Worm (Caenorhabditis elegans) whole organism, late embryonic: Measurements from ENCODE around the gene akap-1.
A peak's percentile ranks its signal among the peaks of the same experiment; 100 is the strongest.

Source experiments
- C08G9.2 ChIP-seq: sonication (generic microtip); optimal IDR thresholded peaks from 2 replicates; lab custom pipeline; 2016; ENCODE audit warnings: mild to moderate bottlenecking, missing genetic modification characterization, moderate library complexity, missing compliant biosample characterization
- C38D4.7 ChIP-seq: fragments of 200-800 bp; sonication (Bioruptor generic); optimal IDR thresholded peaks from 2 replicates; lab custom pipeline; 2018; ENCODE audit warnings: mild to moderate bottlenecking, missing genetic modification characterization, moderate library complexity, missing compliant biosample characterization
- F13H6.1 ChIP-seq: sonication (generic microtip); optimal IDR thresholded peaks from 2 replicates; lab custom pipeline; 2016; ENCODE audit warnings: missing genetic modification characterization, missing compliant biosample characterization
- K02D7.2 ChIP-seq: sonication (generic microtip); optimal IDR thresholded peaks from 2 replicates; lab custom pipeline; 2017; ENCODE audit warnings: mild to moderate bottlenecking, missing genetic modification characterization, missing compliant biosample characterization
- K09A11.1 ChIP-seq: sonication (generic microtip); optimal IDR thresholded peaks from 2 replicates; lab custom pipeline; 2017; ENCODE audit warnings: antibody characterized with exemption, mild to moderate bottlenecking, missing genetic modification characterization, missing compliant biosample characterization; ENCODE audit not compliant: insufficient read depth
- ahr-1 ChIP-seq: sonication (generic microtip); optimal IDR thresholded peaks from 2 replicates; lab custom pipeline; 2016; ENCODE audit warnings: missing genetic modification characterization, missing compliant biosample characterization
- ama-1 ChIP-seq: fragments of 150-350 bp; optimal IDR thresholded peaks from 2 replicates; lab custom pipeline; 2014
- ceh-18 ChIP-seq: sonication (generic microtip); optimal IDR thresholded peaks from 2 replicates; lab custom pipeline; 2016; ENCODE audit warnings: missing genetic modification characterization, missing compliant biosample characterization
- ceh-19 ChIP-seq: fragments of 200-800 bp; sonication (Bioruptor generic); optimal IDR thresholded peaks from 2 replicates; lab custom pipeline; 2018; ENCODE audit warnings: mild to moderate bottlenecking, missing genetic modification characterization, missing compliant biosample characterization
- ceh-2 ChIP-seq: sonication (generic microtip); optimal IDR thresholded peaks from 2 replicates; lab custom pipeline; 2016; ENCODE audit warnings: missing genotype, missing genetic modification characterization, missing compliant biosample characterization
- ceh-22 ChIP-seq: sonication (generic microtip); optimal IDR thresholded peaks from 2 replicates; lab custom pipeline; 2017; ENCODE audit warnings: missing biosample characterization, missing genetic modification characterization
- ceh-24 ChIP-seq: sonication (generic microtip); optimal IDR thresholded peaks from 2 replicates; lab custom pipeline; 2016; ENCODE audit warnings: mild to moderate bottlenecking, missing genetic modification characterization, missing compliant biosample characterization
- ceh-30 ChIP-seq: fragments of 150-350 bp; optimal IDR thresholded peaks from 2 replicates; lab custom pipeline; 2014; ENCODE audit warnings: missing biosample characterization, missing genetic modification characterization
- ceh-31 ChIP-seq: sonication (generic microtip); optimal IDR thresholded peaks from 2 replicates; lab custom pipeline; 2016; ENCODE audit warnings: missing genetic modification characterization, missing compliant biosample characterization
- ceh-45 ChIP-seq: fragments of 200-800 bp; sonication (Bioruptor generic); IDR thresholded peaks from 2 replicates; pipeline ENCODE4 v1.3.6; 2022; ENCODE audit warnings: missing genetic modification reagents, missing genetic modification characterization, missing compliant biosample characterization
- ceh-48 ChIP-seq: sonication (generic microtip); optimal IDR thresholded peaks from 2 replicates; lab custom pipeline; 2016; ENCODE audit warnings: missing genetic modification characterization, inconsistent platforms, missing compliant biosample characterization
- ceh-6 ChIP-seq: fragments of 200-800 bp; sonication (Bioruptor generic); optimal IDR thresholded peaks from 2 replicates; lab custom pipeline; 2018; ENCODE audit warnings: mild to moderate bottlenecking, missing genetic modification characterization, missing compliant biosample characterization
- ceh-9 ChIP-seq: sonication (generic microtip); optimal IDR thresholded peaks from 2 replicates; lab custom pipeline; 2016; ENCODE audit warnings: mild to moderate bottlenecking, missing genetic modification characterization, inconsistent platforms, missing compliant biosample characterization
- che-1 ChIP-seq: sonication (generic microtip); optimal IDR thresholded peaks from 2 replicates; lab custom pipeline; 2016; ENCODE audit warnings: mild to moderate bottlenecking, missing genetic modification characterization, missing compliant biosample characterization
- dmd-4 ChIP-seq: sonication (generic microtip); optimal IDR thresholded peaks from 2 replicates; lab custom pipeline; 2016; ENCODE audit warnings: borderline replicate concordance, missing genetic modification characterization, missing compliant biosample characterization
- dve-1 ChIP-seq: sonication (generic microtip); optimal IDR thresholded peaks from 2 replicates; lab custom pipeline; 2017; ENCODE audit warnings: antibody characterized with exemption, mild to moderate bottlenecking, missing genetic modification characterization, missing compliant biosample characterization
- elt-2 ChIP-seq: sonication (generic microtip); optimal IDR thresholded peaks from 2 replicates; lab custom pipeline; 2016; ENCODE audit warnings: missing genetic modification reagents, missing genetic modification characterization, missing compliant biosample characterization
- ets-4 ChIP-seq: sonication (generic microtip); optimal IDR thresholded peaks from 2 replicates; lab custom pipeline; 2016; ENCODE audit warnings: missing genetic modification characterization, missing compliant biosample characterization
- eyg-1 ChIP-seq: sonication (generic microtip); optimal IDR thresholded peaks from 2 replicates; lab custom pipeline; 2016; ENCODE audit warnings: missing genotype, missing genetic modification characterization, missing compliant biosample characterization
- fax-1 ChIP-seq: sonication (generic microtip); optimal IDR thresholded peaks from 2 replicates; lab custom pipeline; 2016; ENCODE audit warnings: missing genotype, missing genetic modification characterization, missing compliant biosample characterization
- fkh-10 ChIP-seq: fragments of 150-350 bp; optimal IDR thresholded peaks from 2 replicates; lab custom pipeline; 2014; ENCODE audit warnings: missing biosample characterization, missing genetic modification reagents, missing genetic modification characterization
- hlh-13 ChIP-seq: fragments of 200-800 bp; sonication (Bioruptor generic); optimal IDR thresholded peaks from 2 replicates; lab custom pipeline; 2018; ENCODE audit warnings: mild to moderate bottlenecking, missing genetic modification characterization, missing compliant biosample characterization
- hlh-15 ChIP-seq: sonication (generic microtip); optimal IDR thresholded peaks from 2 replicates; lab custom pipeline; 2016; ENCODE audit warnings: missing genetic modification characterization, missing compliant biosample characterization
- hlh-30 ChIP-seq: sonication (generic microtip); optimal IDR thresholded peaks from 2 replicates; lab custom pipeline; 2017; ENCODE audit warnings: antibody characterized with exemption, missing genetic modification characterization, missing compliant biosample characterization; ENCODE audit not compliant: insufficient read depth
- hlh-6 ChIP-seq: sonication (generic microtip); optimal IDR thresholded peaks from 2 replicates; lab custom pipeline; 2016; ENCODE audit warnings: missing genotype, missing genetic modification characterization, missing compliant biosample characterization
- hlh-8 ChIP-seq: sonication (generic microtip); optimal IDR thresholded peaks from 2 replicates; lab custom pipeline; 2016; ENCODE audit warnings: missing genotype, missing genetic modification characterization, missing compliant biosample characterization
- lim-6 ChIP-seq: sonication (generic microtip); optimal IDR thresholded peaks from 2 replicates; lab custom pipeline; 2016; ENCODE audit warnings: missing genetic modification characterization, missing compliant biosample characterization
- lin-11 ChIP-seq: fragments of 200-800 bp; sonication (Bioruptor generic); optimal IDR thresholded peaks from 2 replicates; lab custom pipeline; 2018; ENCODE audit warnings: mild to moderate bottlenecking, missing genetic modification characterization, missing compliant biosample characterization
- nfya-1 ChIP-seq: sonication (generic microtip); optimal IDR thresholded peaks from 2 replicates; lab custom pipeline; 2017; ENCODE audit warnings: missing genetic modification characterization, mild to moderate bottlenecking, missing compliant biosample characterization, antibody characterized with exemption, moderate library complexity
- nhr-232 ChIP-seq: sonication (generic microtip); optimal IDR thresholded peaks from 2 replicates; lab custom pipeline; 2016; ENCODE audit warnings: missing genetic modification characterization, missing compliant biosample characterization
- npax-4 ChIP-seq: sonication (generic microtip); optimal IDR thresholded peaks from 2 replicates; lab custom pipeline; 2016; ENCODE audit warnings: missing genetic modification characterization, missing compliant biosample characterization
- odd-2 ChIP-seq: sonication (generic microtip); optimal IDR thresholded peaks from 2 replicates; lab custom pipeline; 2017; ENCODE audit warnings: antibody characterized with exemption, mild to moderate bottlenecking, missing genetic modification characterization, missing compliant biosample characterization
- pat-9 ChIP-seq: fragments of 200-800 bp; sonication (Bioruptor generic); optimal IDR thresholded peaks from 2 replicates; lab custom pipeline; 2018; ENCODE audit warnings: mild to moderate bottlenecking, missing genetic modification characterization, moderate library complexity, missing compliant biosample characterization
- pax-1 ChIP-seq: fragments of 150-350 bp; optimal IDR thresholded peaks from 2 replicates; lab custom pipeline; 2014; ENCODE audit warnings: missing biosample characterization, missing genetic modification characterization
- pqm-1 ChIP-seq: sonication (generic microtip); optimal IDR thresholded peaks from 2 replicates; lab custom pipeline; 2016; ENCODE audit warnings: missing genetic modification characterization, missing compliant biosample characterization
- rnt-1 ChIP-seq: sonication (generic microtip); optimal IDR thresholded peaks from 2 replicates; lab custom pipeline; 2016; ENCODE audit warnings: missing genetic modification characterization, missing compliant biosample characterization
- sdc-2 ChIP-seq: sonication (generic microtip); optimal IDR thresholded peaks from 2 replicates; lab custom pipeline; 2016; ENCODE audit warnings: missing genotype, missing genetic modification characterization, missing compliant biosample characterization
- tbx-2 ChIP-seq: sonication (generic microtip); optimal IDR thresholded peaks from 2 replicates; lab custom pipeline; 2016; ENCODE audit warnings: missing genetic modification characterization, missing compliant biosample characterization
- unc-3 ChIP-seq, 2 experiments: fragments of 200-800 bp in 1 of 2; sonication (Bioruptor generic) in 1 of 2; sonication (generic microtip) in 1 of 2; conservative IDR thresholded peaks in 1 of 2; optimal IDR thresholded peaks in 1 of 2; 2 replicates each; pipeline versions ENCODE4 v1.3.6 to Lab custom; 2016 to 2022; ENCODE audit warnings: missing compliant biosample characterization in 2 of 2, missing genetic modification characterization in 2 of 2, missing genetic modification reagents in 1 of 2
- unc-42 ChIP-seq: sonication (generic microtip); optimal IDR thresholded peaks from 2 replicates; lab custom pipeline; 2016; ENCODE audit warnings: missing genotype, missing genetic modification characterization, missing compliant biosample characterization
- unc-55 ChIP-seq: sonication (generic microtip); optimal IDR thresholded peaks from 2 replicates; lab custom pipeline; 2017; ENCODE audit warnings: missing biosample characterization, missing genetic modification reagents, missing genetic modification characterization
- unc-86 ChIP-seq: sonication (generic microtip); optimal IDR thresholded peaks from 2 replicates; lab custom pipeline; 2016; ENCODE audit warnings: missing genetic modification characterization, missing compliant biosample characterization

akap-1 gene

ce11 chrIII:6341878-6342453 lies 11.2 kb upstream of the akap-1 start, which contains the start of gene rpn-13:
rpn-13 (minus strand) TSS chrIII:6341928.
- no peak for TF ChIP-seq unc-55
- no peak for TF ChIP-seq ceh-19
- TF ChIP-seq K09A11.1 (tag; lab: Kevin White, UChicago), result no peak
- TF ChIP-seq ceh-18 (tag; lab: Kevin White, UChicago), result no peak
- TF ChIP-seq C38D4.7 (GFP tag; lab: Kevin White, UChicago), result no peak
- TF ChIP-seq ama-1 (lab: Kevin White, UChicago), result no peak
- TF ChIP-seq fax-1, result no peak
- TF ChIP-seq C08G9.2 (tag; lab: Kevin White, UChicago), result no peak
- no peak for TF ChIP-seq che-1 (tag; lab: Kevin White, UChicago)
- no peak for TF ChIP-seq nhr-232 (tag; lab: Kevin White, UChicago)
- no peak for TF ChIP-seq ceh-24
- TF ChIP-seq tbx-2 (tag; lab: Kevin White, UChicago), result peak; percentile 1
- TF ChIP-seq K02D7.2 (tag; lab: Kevin White, UChicago), result no peak
- TF ChIP-seq ceh-22 (tag; lab: Kevin White, UChicago), result no peak
- no peak for TF ChIP-seq hlh-13 (GFP tag; lab: Kevin White, UChicago)
- TF ChIP-seq ets-4 (tag; lab: Kevin White, UChicago), result no peak
- peak; percentile 70 for TF ChIP-seq hlh-30
- TF ChIP-seq lim-6 (tag; lab: Kevin White, UChicago), result no peak
- TF ChIP-seq rnt-1, result no peak
- no peak for TF ChIP-seq ceh-30
- peak; percentile 50 for TF ChIP-seq nfya-1
- no peak for TF ChIP-seq hlh-8
- no peak for TF ChIP-seq fkh-10 (GFP tag; lab: Kevin White, UChicago)
- TF ChIP-seq elt-2, result peak; percentile 13
- TF ChIP-seq sdc-2 (tag; lab: Kevin White, UChicago), result no peak
- TF ChIP-seq pat-9 (tag; lab: Kevin White, UChicago), result no peak
- no peak for TF ChIP-seq ceh-31 (tag; lab: Kevin White, UChicago)
- no peak for TF ChIP-seq ceh-2 (tag; lab: Kevin White, UChicago)
- no peak for TF ChIP-seq eyg-1
- TF ChIP-seq ceh-9 (tag; lab: Kevin White, UChicago), result no peak
- no peak for TF ChIP-seq hlh-15 (tag; lab: Kevin White, UChicago)
- TF ChIP-seq pax-1 (tag; lab: Kevin White, UChicago), result no peak

ce11 chrIII:6343229-6343628 lies 10.0 kb upstream of the akap-1 start, which contains the start of gene C56G2.9:
C56G2.9 (minus strand) TSS chrIII:6343329.
- TF ChIP-seq ama-1 (lab: Kevin White, UChicago) (no peak), ceh-48 (tag; lab: Kevin White, UChicago) (no peak), nhr-232 (tag; lab: Kevin White, UChicago) (no peak), dve-1 (tag; lab: Kevin White, UChicago) (no peak), odd-2 (tag; lab: Kevin White, UChicago) (no peak), npax-4 (tag; lab: Kevin White, UChicago) (no peak), ets-4 (tag; lab: Kevin White, UChicago) (no peak)
- TF ChIP-seq, all 69 proteins: peak for 0

ce11 chrIII:6344737-6345136 lies 8.4 kb upstream of the akap-1 start:
- TF ChIP-seq fax-1, result no peak
- no peak for TF ChIP-seq ceh-24
- no peak for TF ChIP-seq sdc-2 (tag; lab: Kevin White, UChicago)
- no peak for TF ChIP-seq unc-3 (GFP tag; conservative IDR thresholded peaks at IDR 0.05; lab: Robert Waterston, UW)
- TF ChIP-seq unc-3 (tag; optimal IDR thresholded peaks at IDR 0.05; lab: Kevin White, UChicago), result no peak
- no peak for TF ChIP-seq ceh-6 (GFP tag; lab: Kevin White, UChicago)
- TF ChIP-seq unc-86 (tag; lab: Kevin White, UChicago), result no peak
- TF ChIP-seq ceh-45 (GFP tag; lab: Robert Waterston, UW), result no peak
- no peak for TF ChIP-seq dmd-4 (tag; lab: Kevin White, UChicago)
- TF ChIP-seq pqm-1 (tag; lab: Kevin White, UChicago), result no peak
- peak; percentile 38 for TF ChIP-seq F13H6.1 (tag; lab: Kevin White, UChicago)
- TF ChIP-seq ets-4 (tag; lab: Kevin White, UChicago), result no peak
- TF ChIP-seq hlh-6 (tag; lab: Kevin White, UChicago), result no peak
- no peak for TF ChIP-seq hlh-8
- TF ChIP-seq ceh-22 (tag; lab: Kevin White, UChicago), result no peak
- TF ChIP-seq hlh-13 (GFP tag; lab: Kevin White, UChicago), result no peak
- TF ChIP-seq eyg-1, result no peak
- no peak for TF ChIP-seq K02D7.2 (tag; lab: Kevin White, UChicago)
- TF ChIP-seq ahr-1 (tag; lab: Kevin White, UChicago), result no peak
- peak; percentile 25 for TF ChIP-seq unc-42 (tag; lab: Kevin White, UChicago)
- no peak for TF ChIP-seq ceh-9 (tag; lab: Kevin White, UChicago)
- peak; percentile 57 for TF ChIP-seq unc-55
- TF ChIP-seq hlh-15 (tag; lab: Kevin White, UChicago), result no peak
- TF ChIP-seq lin-11 (tag; lab: Kevin White, UChicago), result no peak
- peak; percentile 46 for TF ChIP-seq elt-2
- peak; percentile 68 for TF ChIP-seq ceh-18 (tag; lab: Kevin White, UChicago)
